Worm (Caenorhabditis elegans) whole organism, mixed stage, embryonic: ENCODE results near the gene let-418.

Experiments used
- flh-1 ChIP-seq: fragments of 200-800 bp; sonication (Bioruptor generic); optimal IDR thresholded peaks from 2 replicates; lab custom pipeline; 2018; ENCODE audit warnings: mild to moderate bottlenecking, missing genetic modification characterization, moderate library complexity, missing compliant biosample characterization
- mls-2 ChIP-seq: sonication (generic microtip); optimal IDR thresholded peaks from 2 replicates; lab custom pipeline; 2016; ENCODE audit warnings: mild to moderate bottlenecking, missing genetic modification characterization, moderate library complexity, missing compliant biosample characterization
- nhr-76 ChIP-seq: sonication (generic microtip); optimal IDR thresholded peaks from 2 replicates; lab custom pipeline; 2017; ENCODE audit warnings: missing biosample characterization, missing genetic modification characterization

ce11 chrV:5825478-5825877, 1.2 kb upstream of the let-418 start:
- TF ChIP-seq nhr-76 (no peak), mls-2 (tag; lab: Kevin White, UChicago) (no peak), flh-1 (GFP tag; lab: Kevin White, UChicago) (no peak)
